Worm (Caenorhabditis elegans): ENCODE results near the gene srz-75.

The srz-75 gene

ce11 chrIV:16280614-16281013 is 10.0 kb downstream of the srz-75 start, which contains the start of gene clec-191:
clec-191 (minus strand) TSS chrIV:16280714.
- TF ChIP-seq ceh-16 (tag; optimal IDR thresholded peaks at IDR 0.05), result no peak
- TF ChIP-seq nhr-23 (tag; optimal IDR thresholded peaks at IDR 0.05), result no peak
- TF ChIP-seq egl-5 (tag; optimal IDR thresholded peaks at IDR 0.05), result no peak
- TF ChIP-seq daf-12 (tag; optimal IDR thresholded peaks at IDR 0.05), result no peak
- no peak for TF ChIP-seq ztf-11 (tag; optimal IDR thresholded peaks at IDR 0.05)
- no peak for TF ChIP-seq nfya-1 (tag; optimal IDR thresholded peaks at IDR 0.05; ENCODE audit: insufficient read depth)
- no peak for TF ChIP-seq ceh-28 (tag; optimal IDR thresholded peaks at IDR 0.05)
- TF ChIP-seq nhr-76 (tag; optimal IDR thresholded peaks at IDR 0.05), result no peak
- no peak for TF ChIP-seq pha-4 (tag; optimal IDR thresholded peaks at IDR 0.05)
- TF ChIP-seq skn-1 (tag; optimal IDR thresholded peaks at IDR 0.05), result no peak
- TF ChIP-seq pqm-1 (tag; optimal IDR thresholded peaks at IDR 0.05), result no peak
- no peak for TF ChIP-seq zag-1 (tag; optimal IDR thresholded peaks at IDR 0.05)
- TF ChIP-seq ZK546.5 (tag; optimal IDR thresholded peaks at IDR 0.05), result no peak
- no peak for TF ChIP-seq nhr-67 (tag; optimal IDR thresholded peaks at IDR 0.05)
- no peak for TF ChIP-seq ceh-82 (tag; optimal IDR thresholded peaks at IDR 0.05)
- TF ChIP-seq elt-1 (tag; optimal IDR thresholded peaks at IDR 0.05), result no peak

- TF ChIP-seq snpc-4 (tag; optimal IDR thresholded peaks at IDR 0.05) (no peak), nhr-28 (tag; optimal IDR thresholded peaks at IDR 0.05) (no peak), unc-39 (tag; optimal IDR thresholded peaks at IDR 0.05) (no peak), fkh-10 (GFP tag; optimal IDR thresholded peaks at IDR 0.05) (no peak), ZK546.5 (tag; optimal IDR thresholded peaks at IDR 0.05) (no peak), lin-15B (tag; optimal IDR thresholded peaks at IDR 0.05) (no peak), zag-1 (tag; optimal IDR thresholded peaks at IDR 0.05) (no peak), ztf-4 (tag; optimal IDR thresholded peaks at IDR 0.05) (no peak), pha-4 (tag; optimal IDR thresholded peaks at IDR 0.05) (no peak), elt-2 (tag; optimal IDR thresholded peaks at IDR 0.05) (no peak), sea-2 (GFP tag; optimal IDR thresholded peaks at IDR 0.05) (no peak)
These were observed 12.7 kb downstream of the srz-75 start, which contains the start of gene ccch-2 for ce11 chrIV:16277902-16278301. ccch-2 (plus strand) TSS chrIV:16278202.

- no peak for TF ChIP-seq ceh-9 (tag; optimal IDR thresholded peaks at IDR 0.05)
- no peak for TF ChIP-seq lin-39 (tag; optimal IDR thresholded peaks at IDR 0.05)
- TF ChIP-seq nhr-77 (tag; optimal IDR thresholded peaks at IDR 0.05), result no peak
- TF ChIP-seq hmg-11 (tag; optimal IDR thresholded peaks at IDR 0.05), result no peak
- no peak for TF ChIP-seq jun-1 (tag; optimal IDR thresholded peaks at IDR 0.05)
- TF ChIP-seq mdl-1 (tag; optimal IDR thresholded peaks at IDR 0.05), result no peak
- no peak for TF ChIP-seq unc-62 (GFP tag; optimal IDR thresholded peaks at IDR 0.05)
- no peak for TF ChIP-seq ceh-82 (tag; optimal IDR thresholded peaks at IDR 0.05)
- no peak for TF ChIP-seq elt-1 (tag; optimal IDR thresholded peaks at IDR 0.05)
- TF ChIP-seq skn-1 (tag; optimal IDR thresholded peaks at IDR 0.05), result no peak
These were observed 13.4 kb downstream of the srz-75 start, which contains the start of gene F38C2.7 for ce11 chrIV:16277291-16277690. F38C2.7 (minus strand) TSS chrIV:16277391.

ce11 chrIV:16270955-16271354 is 19.7 kb downstream of the srz-75 start, which contains the start of gene F38C2.4:
F38C2.4 (plus strand) TSS chrIV:16271255.
- TF ChIP-seq elt-3 (tag; optimal IDR thresholded peaks at IDR 0.05) (no peak), elt-1 (tag; optimal IDR thresholded peaks at IDR 0.05) (no peak), unc-39 (tag; optimal IDR thresholded peaks at IDR 0.05) (no peak), ceh-82 (tag; optimal IDR thresholded peaks at IDR 0.05) (no peak), aly-2 (tag; optimal IDR thresholded peaks at IDR 0.05) (no peak), nhr-11 (tag; optimal IDR thresholded peaks at IDR 0.05) (no peak), nhr-67 (tag; optimal IDR thresholded peaks at IDR 0.05) (no peak), eor-1 (tag; optimal IDR thresholded peaks at IDR 0.05) (no peak), nhr-25 (tag; optimal IDR thresholded peaks at IDR 0.05) (no peak), lsy-12 (tag; optimal IDR thresholded peaks at IDR 0.05) (no peak), nfya-1 (tag; optimal IDR thresholded peaks at IDR 0.05; ENCODE audit: insufficient read depth) (no peak), egl-5 (tag; optimal IDR thresholded peaks at IDR 0.05) (no peak), daf-12 (tag; optimal IDR thresholded peaks at IDR 0.05) (no peak), nhr-237 (tag; optimal IDR thresholded peaks at IDR 0.05) (no peak)
